Fruit fly (Drosophila melanogaster): Measurements from ENCODE around the gene CG33080.

Gene CG33080

DNA sequence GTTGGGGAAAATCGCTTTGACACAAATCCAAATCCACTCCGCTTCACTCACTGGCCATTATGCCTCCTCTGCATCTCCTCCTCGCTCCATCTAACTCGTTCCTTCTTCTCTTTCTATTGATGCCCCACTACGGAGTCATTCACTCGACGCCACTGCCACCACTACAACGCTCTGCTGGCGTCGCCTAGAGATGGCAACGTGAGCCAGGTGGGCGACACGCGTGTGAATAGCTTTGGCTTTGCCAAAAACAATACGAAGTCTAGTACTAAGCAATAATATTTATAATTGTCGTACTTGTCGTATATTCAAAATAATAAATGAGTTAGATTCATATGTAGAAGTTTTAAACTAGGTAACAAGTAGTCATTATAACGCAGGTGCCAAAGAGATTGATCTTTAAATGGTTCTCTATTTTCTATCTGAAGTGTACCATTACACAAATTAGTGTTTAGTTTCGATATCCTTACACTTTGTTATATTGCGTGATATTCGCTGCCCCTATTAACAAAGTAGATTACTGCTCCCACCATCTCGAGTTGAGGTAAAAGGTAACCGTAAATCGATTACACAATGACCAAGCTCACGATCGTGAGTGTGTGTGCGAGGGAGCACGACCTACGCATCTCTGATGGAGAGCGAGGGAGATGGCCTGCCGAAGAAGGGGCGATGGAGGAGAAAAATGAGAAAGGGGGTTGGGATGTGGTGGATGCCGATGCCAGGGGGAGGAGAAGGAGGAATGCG lies 27.6 kb upstream of the CG33080 start (continued):
- TF ChIP-seq wor (GFP tag; IDR thresholded peaks at IDR 0.05) (no peak), Neu2 (GFP tag; optimal IDR thresholded peaks at IDR 0.05; ENCODE audit: borderline replicate concordance) (no peak), usp (GFP tag; optimal IDR thresholded peaks at IDR 0.05) (no peak), dmrt11E (tag; optimal IDR thresholded peaks at IDR 0.05) (no peak), Sox100B (GFP tag; optimal IDR thresholded peaks at IDR 0.05) (peak; percentile 17), CG11247 (GFP tag; IDR thresholded peaks at IDR 0.05) (no peak), CG3847 (GFP tag; IDR thresholded peaks at IDR 0.05) (no peak), CG3065 (GFP tag; optimal IDR thresholded peaks at IDR 0.05) (no peak), org-1 (GFP tag; optimal IDR thresholded peaks at IDR 0.05) (no peak), CG12744 (GFP tag; optimal IDR thresholded peaks at IDR 0.05) (no peak), CTCF (GFP tag; optimal IDR thresholded peaks at IDR 0.05) (no peak), H2.0 (GFP tag; IDR thresholded peaks at IDR 0.05) (peak; percentile 29; the same call in 1 of the 2 replicates), zen (tag; optimal IDR thresholded peaks at IDR 0.05) (no peak), CG1832 (GFP tag; optimal IDR thresholded peaks at IDR 0.05) (peak; percentile 79), Six4 (GFP tag; optimal IDR thresholded peaks at IDR 0.05) (no peak), CG5953 (GFP tag; IDR thresholded peaks at IDR 0.05) (no peak), kah (GFP tag; optimal IDR thresholded peaks at IDR 0.05) (peak; percentile 25), pzg (GFP tag; optimal IDR thresholded peaks at IDR 0.05) (no peak), Dfd (GFP tag; optimal IDR thresholded peaks at IDR 0.05) (no peak), Trl (optimal IDR thresholded peaks at IDR 0.05) (peak in 1 of 2 experiments; percentile 11), Trl (GFP tag; optimal IDR thresholded peaks at IDR 0.05) (no peak), onecut (GFP tag; IDR thresholded peaks at IDR 0.05) (peak; percentile 34; the same call in 1 of the 2 replicates), CG30020 (tag; optimal IDR thresholded peaks at IDR 0.05) (no peak), amos (GFP tag; IDR thresholded peaks at IDR 0.05; ENCODE audit: partially characterized antibody) (peak; percentile 62), Stat92E (GFP tag; optimal IDR thresholded peaks at IDR 0.05) (no peak), kni (GFP tag; optimal IDR thresholded peaks at IDR 0.05) (no peak), luna (GFP tag; optimal IDR thresholded peaks at IDR 0.05) (no peak), fd102C (GFP tag; optimal IDR thresholded peaks at IDR 0.05) (no peak), chif (GFP tag; optimal IDR thresholded peaks at IDR 0.05) (peak in 1 of 2 experiments; percentile 41), Bgb (GFP tag; IDR thresholded peaks at IDR 0.05; ENCODE audit: partially characterized antibody) (peak; percentile 70), CG8281 (tag; optimal IDR thresholded peaks at IDR 0.05) (no peak), HmgZ (tag; optimal IDR thresholded peaks at IDR 0.05) (no peak), CG7556 (GFP tag; optimal IDR thresholded peaks at IDR 0.05) (peak; percentile 44), chm (GFP tag; IDR thresholded peaks at IDR 0.05) (peak; percentile 71), gt (GFP tag; IDR thresholded peaks at IDR 0.05) (no peak), CG12659 (GFP tag; optimal IDR thresholded peaks at IDR 0.05) (no peak), CG7745 (tag; optimal IDR thresholded peaks at IDR 0.05) (no peak), sens-2 (GFP tag; IDR thresholded peaks at IDR 0.05) (no peak), crc (GFP tag; optimal IDR thresholded peaks at IDR 0.05) (no peak), D19A (tag; optimal IDR thresholded peaks at IDR 0.05) (peak; percentile 4), Dp (GFP tag; optimal IDR thresholded peaks at IDR 0.05) (no peak), br (optimal IDR thresholded peaks at IDR 0.05) (no peak), hbn (GFP tag; IDR thresholded peaks at IDR 0.05; ENCODE audit: partially characterized antibody) (peak; percentile 47), fd3F (GFP tag; optimal IDR thresholded peaks at IDR 0.05) (no peak), CG8089 (GFP tag; optimal IDR thresholded peaks at IDR 0.05) (no peak), Nf-YC (tag; optimal IDR thresholded peaks at IDR 0.05) (peak; percentile 29), CG15696 (tag; optimal IDR thresholded peaks at IDR 0.05) (no peak), nmo (GFP tag; optimal IDR thresholded peaks at IDR 0.05) (no peak), CG12769 (tag; optimal IDR thresholded peaks at IDR 0.05) (peak; percentile 34), oc (tag; optimal IDR thresholded peaks at IDR 0.05) (no peak)

All from whole organism, embryonic.